Worm (Caenorhabditis elegans): Measurements from ENCODE around the gene nspe-5.

nspe-5 gene

DNA sequence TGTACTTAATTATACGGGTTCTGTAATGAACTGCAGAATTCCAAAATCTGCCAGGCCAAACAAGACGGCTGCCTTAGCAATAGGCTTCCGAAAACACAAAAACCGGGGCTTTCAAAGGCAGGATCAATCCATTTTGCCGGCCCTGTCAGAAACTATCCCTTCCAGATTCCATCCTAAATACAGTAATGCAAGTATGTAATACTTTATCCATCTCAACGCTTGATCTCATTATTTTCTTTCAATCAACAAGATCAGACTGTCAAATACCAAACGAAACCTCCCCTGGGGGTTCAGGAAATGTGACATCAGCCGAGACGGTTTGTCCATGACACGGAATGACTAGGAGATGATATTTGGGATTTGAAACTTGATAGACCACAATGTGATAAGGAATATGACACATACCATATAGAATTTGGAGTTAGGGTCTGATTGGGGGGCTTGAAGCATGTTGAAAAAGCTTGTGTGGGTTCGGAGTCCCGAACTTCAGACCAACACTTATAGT is 2.5 kb upstream of the nspe-5 start:
- TF ChIP-seq hmbx-1 (tag; optimal IDR thresholded peaks at IDR 0.05) (no peak), hnd-1 (tag; optimal IDR thresholded peaks at IDR 0.05) (no peak), ceh-36 (tag; optimal IDR thresholded peaks at IDR 0.05) (no peak), tbx-11 (GFP tag; IDR thresholded peaks at IDR 0.05) (no peak), flt-1 (GFP tag; IDR thresholded peaks at IDR 0.05) (no peak), ets-7 (tag; optimal IDR thresholded peaks at IDR 0.05) (no peak), tbx-37 (GFP tag; conservative IDR thresholded peaks at IDR 0.05) (no peak), pes-1 (GFP tag; IDR thresholded peaks at IDR 0.05) (no peak), ama-1 (optimal IDR thresholded peaks at IDR 0.05) (no peak), hmg-4 (GFP tag; optimal IDR thresholded peaks at IDR 0.05) (no peak), B0310.2 (tag; optimal IDR thresholded peaks at IDR 0.05) (no peak)

DNA sequence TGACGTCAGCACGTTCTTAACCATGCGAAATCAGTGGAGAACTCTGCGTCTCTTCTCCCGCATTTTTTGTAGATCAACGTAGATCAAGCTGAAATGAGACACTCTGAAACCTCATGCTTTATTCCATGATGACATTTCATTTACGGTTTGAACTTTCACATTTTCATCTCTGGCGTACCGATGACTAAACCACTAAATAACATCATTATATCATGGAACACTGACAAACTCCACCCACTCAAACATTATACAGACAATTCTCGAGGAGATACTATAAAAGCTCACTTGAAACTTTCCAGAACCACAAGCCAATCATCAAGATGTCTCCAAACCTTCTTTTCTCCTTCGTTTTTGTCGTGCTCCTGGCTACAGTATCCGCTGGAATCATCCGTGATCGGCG is 1.8 kb upstream of the nspe-5 start, which contains the start of gene nspe-7:
Gene nspe-7, plus strand, starts transcription at position 301 of the 400 bp plus-strand sequence.
- TF ChIP-seq hnd-1 (tag; optimal IDR thresholded peaks at IDR 0.05) (no peak), hmg-4 (GFP tag; optimal IDR thresholded peaks at IDR 0.05) (no peak), ama-1 (optimal IDR thresholded peaks at IDR 0.05) (no peak), sea-1 (GFP tag; conservative IDR thresholded peaks at IDR 0.05) (no peak), tra-4 (tag; optimal IDR thresholded peaks at IDR 0.05) (no peak), tbx-11 (GFP tag; IDR thresholded peaks at IDR 0.05) (no peak), tbx-37 (GFP tag; conservative IDR thresholded peaks at IDR 0.05) (no peak), ceh-36 (tag; optimal IDR thresholded peaks at IDR 0.05) (no peak), F13C5.2 (tag; optimal IDR thresholded peaks at IDR 0.05) (no peak), scrt-1 (GFP tag; IDR thresholded peaks at IDR 0.05) (no peak), B0310.2 (tag; optimal IDR thresholded peaks at IDR 0.05) (no peak), aly-1 (tag; optimal IDR thresholded peaks at IDR 0.05) (no peak), flt-1 (GFP tag; IDR thresholded peaks at IDR 0.05) (no peak), hmbx-1 (tag; optimal IDR thresholded peaks at IDR 0.05) (no peak), ets-7 (tag; optimal IDR thresholded peaks at IDR 0.05) (no peak), pes-1 (GFP tag; IDR thresholded peaks at IDR 0.05) (no peak), ceh-13 (GFP tag; optimal IDR thresholded peaks at IDR 0.05) (no peak)

DNA sequence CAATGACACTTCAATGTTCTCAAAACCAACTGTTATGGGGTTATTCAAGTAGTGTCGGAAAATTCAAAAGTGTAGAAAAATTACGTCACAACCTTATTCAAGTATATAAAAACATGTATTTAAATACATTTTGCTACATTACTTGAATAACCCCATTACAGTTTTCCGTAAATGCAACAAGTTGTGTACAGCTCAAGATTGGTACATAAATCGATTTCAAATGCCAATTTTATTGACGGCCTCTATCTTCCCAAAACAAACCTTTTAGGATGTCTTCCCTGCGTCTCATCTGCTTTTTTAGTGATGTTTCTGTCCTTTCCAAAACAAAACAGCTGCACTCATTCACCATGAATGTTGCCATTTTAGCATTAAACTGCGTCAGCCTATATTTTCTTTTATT is 721 bp downstream of the nspe-5 start, which contains the start of gene Y38E10A.28:
Gene Y38E10A.28, plus strand, starts transcription at position 301 of the 400 bp plus-strand sequence.
- TF ChIP-seq flt-1 (GFP tag; IDR thresholded peaks at IDR 0.05) (no peak), B0310.2 (tag; optimal IDR thresholded peaks at IDR 0.05) (no peak), ama-1 (optimal IDR thresholded peaks at IDR 0.05) (no peak), sea-1 (GFP tag; conservative IDR thresholded peaks at IDR 0.05) (no peak)

DNA sequence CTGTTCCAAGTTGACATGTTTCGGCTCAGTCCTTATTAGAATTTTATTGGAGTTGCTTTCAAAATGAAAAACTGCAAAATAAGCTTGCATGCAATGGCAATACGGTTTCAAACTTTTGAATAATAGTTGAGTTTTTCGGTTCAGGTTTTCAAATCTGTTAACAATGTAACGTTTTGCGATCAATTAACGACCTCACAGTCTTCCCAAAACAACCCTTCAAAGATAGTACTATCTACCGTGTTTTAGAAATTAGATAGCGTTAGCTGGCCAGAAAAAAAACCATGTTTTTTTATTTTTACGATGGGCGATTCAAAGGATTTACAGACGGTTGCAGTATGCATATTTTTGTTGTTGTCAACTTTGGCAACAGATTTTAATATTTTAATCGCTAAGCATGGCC is 2.2 kb downstream of the nspe-5 start, which contains the start of gene Y38E10A.34:
Gene Y38E10A.34, plus strand, starts transcription at position 301 of the 400 bp plus-strand sequence.
- TF ChIP-seq sea-1 (GFP tag; conservative IDR thresholded peaks at IDR 0.05), result no peak
- TF ChIP-seq ama-1 (optimal IDR thresholded peaks at IDR 0.05), result no peak
- TF ChIP-seq tra-4 (tag; optimal IDR thresholded peaks at IDR 0.05), result no peak
- TF ChIP-seq hmg-4 (GFP tag; optimal IDR thresholded peaks at IDR 0.05), result no peak
- TF ChIP-seq ets-7 (tag; optimal IDR thresholded peaks at IDR 0.05), result no peak
- no peak for TF ChIP-seq ceh-13 (GFP tag; optimal IDR thresholded peaks at IDR 0.05)
- no peak for TF ChIP-seq tbx-37 (GFP tag; conservative IDR thresholded peaks at IDR 0.05)

DNA sequence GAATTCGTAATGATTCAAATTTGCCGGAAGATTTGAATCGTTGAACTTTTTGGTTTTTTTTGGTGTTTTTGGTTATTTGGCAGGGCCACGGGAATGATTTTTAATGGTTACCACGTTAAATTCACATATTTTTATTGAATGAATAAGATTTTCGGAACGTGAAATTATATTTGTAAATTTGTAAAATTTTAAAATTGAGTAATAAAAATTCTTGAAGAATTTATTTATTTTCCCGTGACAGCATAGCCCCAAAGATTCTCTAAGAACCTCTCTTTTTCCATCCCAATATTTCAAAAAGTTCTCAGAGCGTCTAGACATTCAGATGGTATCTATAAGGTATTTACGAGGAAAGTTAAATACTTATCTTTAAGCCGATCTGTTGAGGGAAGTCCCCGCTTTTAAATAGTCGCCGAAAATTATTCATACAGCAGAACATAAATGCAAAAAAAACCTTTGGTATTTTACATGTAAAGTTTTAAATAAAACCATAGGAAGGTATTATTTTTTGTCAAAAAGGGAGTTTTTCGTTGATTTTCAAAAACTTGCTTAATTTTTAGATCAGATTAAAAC is 6.2 kb downstream of the nspe-5 start, which contains the start of gene Y38E10A.17:
Gene Y38E10A.17, minus strand, starts transcription at position 51 of the 570 bp plus-strand sequence.
- no peak for TF ChIP-seq flt-1 (GFP tag; IDR thresholded peaks at IDR 0.05)

DNA sequence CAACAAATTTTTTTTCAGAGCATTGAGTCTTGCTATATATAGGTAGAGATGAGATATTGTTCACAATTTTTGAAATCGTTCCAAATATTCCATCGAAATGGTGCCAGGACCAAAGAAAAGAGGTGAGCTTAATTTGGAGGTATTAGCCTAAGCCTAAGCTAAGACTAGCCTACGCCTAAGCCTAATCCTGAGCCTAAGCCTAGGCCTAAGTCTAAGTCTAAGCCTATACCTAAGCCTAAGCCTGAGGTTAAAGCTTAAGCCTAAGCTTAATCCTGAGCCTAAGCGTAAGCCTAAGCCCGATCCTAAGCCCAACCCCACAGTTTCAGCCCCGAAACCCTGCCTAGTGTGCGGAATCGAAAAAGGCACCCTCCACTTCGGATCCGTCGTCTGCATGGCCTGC is 7.9 kb downstream of the nspe-5 start, which contains the start of gene nhr-234:
Gene nhr-234, plus strand, starts transcription at position 77 of the 400 bp plus-strand sequence.
- TF ChIP-seq tbx-11 (GFP tag; IDR thresholded peaks at IDR 0.05) (no peak), ceh-36 (tag; optimal IDR thresholded peaks at IDR 0.05) (peak; percentile 82), tbx-37 (GFP tag; conservative IDR thresholded peaks at IDR 0.05) (no peak), ets-7 (tag; optimal IDR thresholded peaks at IDR 0.05) (no peak)

DNA sequence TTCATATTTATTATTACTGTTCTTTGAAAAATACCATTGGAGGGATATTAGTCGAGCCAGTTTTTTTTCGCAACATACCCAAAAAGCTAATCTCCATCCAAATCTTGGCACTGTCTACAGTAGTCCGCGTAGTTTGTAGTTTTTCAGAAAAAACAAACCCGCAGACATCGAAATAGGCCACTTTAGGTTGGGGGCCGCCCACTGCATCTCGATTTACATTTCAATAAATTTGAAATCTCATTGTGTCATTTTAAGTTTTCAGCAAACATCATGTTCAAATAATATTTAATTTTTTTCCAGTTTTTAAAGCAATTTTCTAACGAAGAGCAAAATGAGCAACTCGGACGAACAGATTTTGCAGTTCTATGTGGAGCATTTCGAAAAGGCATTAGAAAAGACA is 11.7 kb downstream of the nspe-5 start, which contains the start of gene nhr-235:
Gene nhr-235, plus strand, starts transcription at position 301 of the 400 bp plus-strand sequence.
- TF ChIP-seq F13C5.2 (tag; optimal IDR thresholded peaks at IDR 0.05) (no peak), tbx-11 (GFP tag; IDR thresholded peaks at IDR 0.05) (no peak), hnd-1 (tag; optimal IDR thresholded peaks at IDR 0.05) (no peak), ceh-36 (tag; optimal IDR thresholded peaks at IDR 0.05) (no peak), tbx-37 (GFP tag; conservative IDR thresholded peaks at IDR 0.05) (no peak), ama-1 (optimal IDR thresholded peaks at IDR 0.05) (no peak), tra-4 (tag; optimal IDR thresholded peaks at IDR 0.05) (no peak), sea-1 (GFP tag; conservative IDR thresholded peaks at IDR 0.05) (no peak), hmg-4 (GFP tag; optimal IDR thresholded peaks at IDR 0.05) (no peak), ceh-13 (GFP tag; optimal IDR thresholded peaks at IDR 0.05) (no peak), ets-7 (tag; optimal IDR thresholded peaks at IDR 0.05) (no peak), B0310.2 (tag; optimal IDR thresholded peaks at IDR 0.05) (no peak), aly-1 (tag; optimal IDR thresholded peaks at IDR 0.05) (no peak), pes-1 (GFP tag; IDR thresholded peaks at IDR 0.05) (no peak), flt-1 (GFP tag; IDR thresholded peaks at IDR 0.05) (no peak)

DNA sequence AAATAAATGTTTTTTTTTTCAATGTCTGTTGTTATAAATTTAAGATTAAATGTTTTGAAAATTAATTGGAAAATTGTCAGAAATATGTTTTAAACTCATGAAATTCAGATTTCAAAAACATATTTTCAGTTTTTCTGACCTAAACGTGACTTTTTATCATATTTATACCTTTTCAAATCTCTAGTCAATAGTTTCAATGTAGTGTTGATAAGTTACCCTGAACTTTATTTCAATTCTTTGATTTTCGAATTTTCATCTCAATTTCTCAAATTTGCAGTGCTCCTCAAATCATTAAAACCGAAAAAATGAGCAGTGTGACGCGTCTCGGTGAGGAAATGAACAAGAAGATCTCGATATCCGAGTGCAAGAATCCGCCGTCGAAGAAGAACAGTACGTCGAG is 25.8 kb downstream of the nspe-5 start, which contains the start of gene rgs-4:
Gene rgs-4, plus strand, starts transcription at position 301 of the 400 bp plus-strand sequence.
- TF ChIP-seq sea-1 (GFP tag; conservative IDR thresholded peaks at IDR 0.05), result no peak
- TF ChIP-seq aly-1 (tag; optimal IDR thresholded peaks at IDR 0.05), result no peak
- TF ChIP-seq tra-4 (tag; optimal IDR thresholded peaks at IDR 0.05), result no peak
- TF ChIP-seq hmg-4 (GFP tag; optimal IDR thresholded peaks at IDR 0.05), result no peak
- no peak for TF ChIP-seq flt-1 (GFP tag; IDR thresholded peaks at IDR 0.05)
- no peak for TF ChIP-seq scrt-1 (GFP tag; IDR thresholded peaks at IDR 0.05)
- TF ChIP-seq ama-1 (optimal IDR thresholded peaks at IDR 0.05), result no peak
- TF ChIP-seq tbx-37 (GFP tag; conservative IDR thresholded peaks at IDR 0.05), result no peak
- TF ChIP-seq B0310.2 (tag; optimal IDR thresholded peaks at IDR 0.05), result no peak
- TF ChIP-seq pes-1 (GFP tag; IDR thresholded peaks at IDR 0.05), result no peak
- TF ChIP-seq hnd-1 (tag; optimal IDR thresholded peaks at IDR 0.05), result no peak
